Worm (Caenorhabditis elegans) whole organism, L4 larva: ENCODE measurements around the gene nhr-253.
A peak's percentile ranks its signal among the peaks of the same experiment; 100 is the strongest.

Experiments
- F10B5.3 ChIP-seq: sonication (generic microtip); optimal IDR thresholded peaks from 2 replicates; lab custom pipeline; 2016; ENCODE audit warnings: mild to moderate bottlenecking, missing genetic modification characterization, missing compliant biosample characterization
- ZK337.2 ChIP-seq: fragments of 200-800 bp; sonication (Bioruptor generic); IDR thresholded peaks from 2 replicates; pipeline ENCODE4 v1.3.6; 2022; ENCODE audit warnings: missing genetic modification reagents, missing genetic modification characterization, missing compliant biosample characterization
- ZK546.5 ChIP-seq, 2 experiments: sonication (generic microtip); optimal IDR thresholded peaks; 2 replicates each; lab custom pipeline; 2017; ENCODE audit warnings: missing biosample characterization in 2 of 2, missing genetic modification characterization in 2 of 2
- aha-1 ChIP-seq: fragments of 150-350 bp; peaks from one replicate; lab custom pipeline; 2014; ENCODE audit warnings: missing biosample characterization, missing genetic modification characterization
- aly-2 ChIP-seq: sonication (generic microtip); optimal IDR thresholded peaks from 2 replicates; lab custom pipeline; 2018; ENCODE audit warnings: missing biosample characterization, missing genetic modification characterization
- ceh-32 ChIP-seq: sonication (generic microtip); optimal IDR thresholded peaks from 2 replicates; lab custom pipeline; 2016; ENCODE audit warnings: mild to moderate bottlenecking, missing genetic modification characterization, missing compliant biosample characterization; ENCODE audit not compliant: poor library complexity
- daf-19 ChIP-seq: fragments of 200-800 bp; sonication (Bioruptor generic); conservative IDR thresholded peaks from 2 replicates; pipeline ENCODE4 v1.3.6; 2022; ENCODE audit warnings: missing genetic modification characterization, missing compliant biosample characterization
- dmd-8 ChIP-seq: fragments of 200-800 bp; sonication (Bioruptor generic); IDR thresholded peaks from 2 replicates; pipeline ENCODE4 v1.3.6; 2022; ENCODE audit warnings: missing genetic modification characterization, missing compliant biosample characterization
- dmd-9 ChIP-seq: fragments of 200-800 bp; sonication (Bioruptor generic); IDR thresholded peaks from 2 replicates; pipeline ENCODE4 v1.3.6; 2022; ENCODE audit warnings: missing genetic modification reagents, missing genetic modification characterization, missing compliant biosample characterization
- dpl-1 ChIP-seq: fragments of 150-350 bp; optimal IDR thresholded peaks from 2 replicates; lab custom pipeline; 2014; ENCODE audit warnings: missing biosample characterization, missing genetic modification reagents, missing genetic modification characterization
- duxl-1 ChIP-seq: sonication (generic microtip); optimal IDR thresholded peaks from 2 replicates; lab custom pipeline; 2016; ENCODE audit warnings: mild to moderate bottlenecking, missing genetic modification characterization, moderate library complexity, missing compliant biosample characterization; ENCODE audit not compliant: poor library complexity
- dve-1 ChIP-seq: sonication (generic microtip); optimal IDR thresholded peaks from 2 replicates; lab custom pipeline; 2017; ENCODE audit warnings: antibody characterized with exemption, mild to moderate bottlenecking, missing genetic modification characterization, missing compliant biosample characterization; ENCODE audit not compliant: insufficient read depth
- egl-43 ChIP-seq: fragments of 200-800 bp; sonication (Bioruptor generic); IDR thresholded peaks from 2 replicates; pipeline ENCODE4 v1.3.6; 2022; ENCODE audit warnings: missing genetic modification reagents, missing genetic modification characterization, missing compliant biosample characterization
- fkh-10 ChIP-seq: fragments of 150-350 bp; optimal IDR thresholded peaks from 2 replicates; lab custom pipeline; 2014; ENCODE audit warnings: missing biosample characterization, missing genetic modification reagents, missing genetic modification characterization
- gei-8 ChIP-seq: fragments of 200-800 bp; sonication (Bioruptor generic); optimal IDR thresholded peaks from 2 replicates; lab custom pipeline; 2018; ENCODE audit warnings: mild to moderate bottlenecking, missing genetic modification characterization, missing compliant biosample characterization
- lim-7 ChIP-seq: fragments of 200-800 bp; sonication (Bioruptor generic); IDR thresholded peaks from 2 replicates; pipeline ENCODE4 v1.3.6; 2022; ENCODE audit warnings: missing genetic modification characterization, missing compliant biosample characterization
- lin-29 ChIP-seq: fragments of 200-800 bp; sonication (Bioruptor generic); IDR thresholded peaks from 2 replicates; pipeline ENCODE4 v1.3.6; 2022; ENCODE audit warnings: missing genetic modification reagents, missing genetic modification characterization, missing compliant biosample characterization
- mxl-2 ChIP-seq: fragments of 200-800 bp; sonication (Bioruptor generic); conservative IDR thresholded peaks from 2 replicates; pipeline ENCODE4 v1.3.6; 2022; ENCODE audit warnings: missing genetic modification reagents, missing genetic modification characterization, missing compliant biosample characterization
- nhr-10 ChIP-seq: fragments of 150-350 bp; optimal IDR thresholded peaks from 2 replicates; lab custom pipeline; 2014; ENCODE audit warnings: missing biosample characterization, missing genetic modification characterization
- nhr-28 ChIP-seq: fragments of 150-350 bp; optimal IDR thresholded peaks from 2 replicates; lab custom pipeline; 2014; ENCODE audit warnings: missing biosample characterization, missing genetic modification characterization
- php-3 ChIP-seq: fragments of 200-800 bp; sonication (Bioruptor generic); IDR thresholded peaks from 2 replicates; pipeline ENCODE4 v1.3.6; 2022; ENCODE audit warnings: missing genetic modification reagents, missing genetic modification characterization, missing compliant biosample characterization
- saeg-2 ChIP-seq: fragments of 200-800 bp; sonication (Bioruptor generic); IDR thresholded peaks from 2 replicates; pipeline ENCODE4 v1.3.6; 2022; ENCODE audit warnings: missing genetic modification reagents, missing genetic modification characterization, missing compliant biosample characterization
- set-16 ChIP-seq: fragments of 200-800 bp; sonication (Bioruptor generic); IDR thresholded peaks from 2 replicates; pipeline ENCODE4 v1.3.6; 2022; ENCODE audit warnings: missing genetic modification reagents, missing genetic modification characterization, missing compliant biosample characterization
- spr-1 ChIP-seq: sonication (generic microtip); optimal IDR thresholded peaks from 2 replicates; lab custom pipeline; 2016; ENCODE audit warnings: mild to moderate bottlenecking, missing genetic modification characterization, missing compliant biosample characterization
- tra-1 ChIP-seq: fragments of 200-800 bp; sonication (Bioruptor generic); IDR thresholded peaks from 2 replicates; pipeline ENCODE4 v1.3.6; 2022; ENCODE audit warnings: missing genetic modification reagents, missing genetic modification characterization, missing compliant biosample characterization
- unc-130 ChIP-seq: sonication (generic microtip); optimal IDR thresholded peaks from 2 replicates; lab custom pipeline; 2016; ENCODE audit warnings: missing genetic modification reagents, missing genetic modification characterization, missing compliant biosample characterization
- unc-39 ChIP-seq: sonication (generic microtip); optimal IDR thresholded peaks from 2 replicates; lab custom pipeline; 2017; ENCODE audit warnings: missing biosample characterization, missing genetic modification characterization
- unc-62 ChIP-seq, 3 experiments: fragments of 150-350 bp in 1 of 3; sonication (generic microtip); optimal IDR thresholded peaks in 2 of 3; peaks in 1 of 3; 1 replicate in 1 of 3; 2 replicates in 2 of 3; lab custom pipeline; 2014 to 2017; ENCODE audit warnings: missing biosample characterization in 3 of 3, missing genetic modification characterization in 3 of 3, missing genetic modification reagents in 3 of 3, missing genotype in 1 of 3
- vab-7 ChIP-seq: fragments of 200-800 bp; sonication (Bioruptor generic); IDR thresholded peaks from 2 replicates; pipeline ENCODE4 v1.3.6; 2022; ENCODE audit warnings: missing genetic modification reagents, missing genetic modification characterization, missing compliant biosample characterization
- zag-1 ChIP-seq: fragments of 150-350 bp; optimal IDR thresholded peaks from 2 replicates; lab custom pipeline; 2014; ENCODE audit warnings: missing biosample characterization, missing genetic modification characterization
- zfp-2 ChIP-seq: sonication (generic microtip); optimal IDR thresholded peaks from 2 replicates; lab custom pipeline; 2016; ENCODE audit warnings: mild to moderate bottlenecking, missing genetic modification characterization, missing compliant biosample characterization
- zip-11 ChIP-seq: fragments of 200-800 bp; sonication (Bioruptor generic); IDR thresholded peaks from 2 replicates; pipeline ENCODE4 v1.3.6; 2022; ENCODE audit warnings: missing genetic modification characterization, missing compliant biosample characterization
- ztf-7 ChIP-seq: fragments of 150-350 bp; optimal IDR thresholded peaks from 2 replicates; lab custom pipeline; 2014; ENCODE audit warnings: missing biosample characterization, missing genetic modification characterization

nhr-253 gene

DNA sequence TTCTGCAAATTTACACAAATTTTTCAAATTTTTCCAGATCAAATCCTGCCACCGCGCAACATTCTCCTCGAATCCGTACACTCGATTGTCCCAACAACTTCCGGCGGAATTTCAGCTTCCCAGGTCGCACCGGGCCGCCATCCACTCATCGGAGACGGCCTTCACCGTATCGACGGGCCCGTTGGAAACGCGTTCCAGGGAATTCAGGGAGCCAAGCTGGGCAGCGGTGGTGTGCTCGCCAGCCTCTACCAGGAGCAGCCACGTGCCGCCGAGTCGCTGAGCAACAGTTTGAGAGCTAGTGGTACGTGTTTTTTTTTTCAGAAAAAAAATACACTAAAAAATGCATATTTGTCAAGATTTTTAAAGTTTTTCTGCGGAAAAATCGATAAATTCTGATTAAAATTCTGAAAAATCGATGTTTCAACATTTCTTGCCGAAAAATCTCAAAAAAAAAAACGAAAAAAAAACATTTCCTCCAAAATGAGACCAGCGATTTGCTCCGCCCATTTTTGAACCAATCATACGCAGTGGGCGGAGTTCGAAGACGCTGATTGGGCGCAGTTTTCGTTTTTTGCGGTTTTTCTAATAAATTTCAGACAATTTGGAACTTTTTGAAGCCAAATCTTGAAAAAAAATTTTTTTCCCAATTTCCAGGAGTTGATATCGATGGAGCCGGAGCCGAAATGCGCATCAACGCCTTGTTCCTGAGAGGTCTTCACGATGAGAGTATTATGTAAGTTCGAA lies 39.3 kb upstream of the nhr-253 start:
- peak; percentile 87 for TF ChIP-seq set-16 (GFP tag; lab: Robert Waterston, UW)
- no peak for TF ChIP-seq aly-2 (tag; lab: Kevin White, UChicago)

DNA sequence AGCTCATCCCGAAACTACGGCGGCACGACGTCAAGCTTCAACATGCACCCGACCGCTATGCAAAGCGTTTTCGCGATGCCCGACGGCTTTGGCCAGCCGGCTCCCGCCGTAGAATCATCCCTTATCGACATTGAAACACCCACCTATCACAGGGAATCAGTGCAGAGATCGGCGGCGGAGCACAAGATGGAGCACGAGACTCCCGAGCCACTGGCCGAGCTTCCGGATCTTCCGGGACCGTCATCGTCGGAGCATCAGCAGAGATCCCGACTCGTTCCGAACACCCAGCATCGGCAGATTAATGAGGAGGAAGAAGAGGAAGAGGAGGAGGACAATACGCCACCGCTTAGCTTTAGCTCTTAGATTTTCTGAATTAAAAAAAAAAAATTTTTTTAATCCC lies 37.9 kb upstream of the nhr-253 start:
- TF ChIP-seq saeg-2 (no peak), set-16 (GFP tag; lab: Robert Waterston, UW) (peak; percentile 89), unc-62 (GFP tag; optimal IDR thresholded peaks at IDR 0.05 in 1 of 2; lab: Kevin White, UChicago) (peak in 1 of 2 experiments; percentile 50), unc-62 (tag; optimal IDR thresholded peaks at IDR 0.05; lab: Kevin White, UChicago) (no peak), zip-11 (GFP tag; lab: Robert Waterston, UW) (no peak), ZK337.2 (peak; percentile 42; the same call in 1 of the 2 replicates), egl-43 (GFP tag; lab: Robert Waterston, UW) (0 out of 2 replicates have a peak, but pooled peaks have one; percentile 51)

DNA sequence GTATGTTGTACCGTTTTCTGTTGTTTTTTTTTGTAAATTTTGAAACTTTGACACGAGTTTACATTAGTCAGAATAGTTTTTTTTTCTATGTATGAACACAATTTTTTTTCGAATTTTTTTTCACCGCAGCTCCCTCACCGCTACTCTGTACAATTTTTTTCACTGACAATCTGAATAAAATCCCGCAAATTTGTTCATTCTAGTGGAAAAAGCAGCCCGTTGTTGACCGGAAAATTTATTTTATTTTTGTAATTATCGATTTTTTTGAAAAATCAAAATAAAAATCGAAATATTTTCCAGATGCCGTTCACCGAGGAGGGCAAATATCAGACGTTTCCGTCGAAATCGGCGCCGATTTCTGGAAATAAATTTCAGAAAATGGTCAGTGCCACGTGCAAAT lies 36.9 kb upstream of the nhr-253 start, which contains the start of gene T22H9.1:
Gene T22H9.1, plus strand, starts transcription at position 301 of the 400 bp plus-strand sequence.
- no peak for TF ChIP-seq nhr-10 (tag; lab: Kevin White, UChicago)
- TF ChIP-seq ztf-7 = no peak
- no peak for TF ChIP-seq spr-1 (tag; lab: Kevin White, UChicago)
- no peak for TF ChIP-seq gei-8 (GFP tag; lab: Kevin White, UChicago)

- TF ChIP-seq F10B5.3 (tag; lab: Kevin White, UChicago) (no peak), ZK546.5 (tag; optimal IDR thresholded peaks at IDR 0.05; lab: Kevin White, UChicago) (no peak), php-3 (GFP tag; lab: Robert Waterston, UW) (no peak), unc-39 (tag; lab: Kevin White, UChicago) (no peak), dve-1 (tag; lab: Kevin White, UChicago) (no peak), lin-29 (GFP tag; lab: Robert Waterston, UW) (no peak), aha-1 (tag; lab: Kevin White, UChicago) (peak; percentile 71)
- TF ChIP-seq, all 104 proteins: peak for 1
These were observed 36.3 kb upstream of the nhr-253 start for ce11 chrV:360068-360467.

DNA sequence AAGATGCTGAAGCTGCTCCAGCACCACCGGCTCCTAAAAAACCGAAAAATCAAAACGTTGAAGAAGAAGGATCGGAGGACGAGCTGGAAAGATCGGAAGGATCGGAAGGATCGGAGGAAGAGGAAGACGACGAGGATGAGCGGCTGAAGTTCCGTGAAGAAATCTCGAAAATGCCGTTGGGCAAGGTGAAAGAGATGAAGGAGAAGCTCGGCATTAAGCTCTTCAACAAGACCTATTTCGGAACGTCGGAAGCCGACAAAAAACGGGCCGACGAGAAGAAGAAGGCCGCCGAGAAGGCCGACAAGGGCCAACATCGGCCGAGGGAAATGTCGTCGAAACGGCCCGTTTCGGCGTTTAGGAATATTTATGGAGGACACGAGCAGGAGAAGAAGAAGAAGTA lies 35.1 kb upstream of the nhr-253 start:
- TF ChIP-seq zag-1 (tag; lab: Kevin White, UChicago) = no peak
- peak; percentile 53; the same call in 1 of the 2 replicates for TF ChIP-seq set-16 (GFP tag; lab: Robert Waterston, UW)
- no peak for TF ChIP-seq vab-7 (GFP tag; lab: Robert Waterston, UW)

- TF ChIP-seq dpl-1 (GFP tag; lab: Kevin White, UChicago) (no peak), duxl-1 (no peak)
These were observed 31.7 kb upstream of the nhr-253 start, which contains the start of gene mltn-6 for ce11 chrV:364650-365049. Gene mltn-6 (plus strand): TSS chrV:364950.

DNA sequence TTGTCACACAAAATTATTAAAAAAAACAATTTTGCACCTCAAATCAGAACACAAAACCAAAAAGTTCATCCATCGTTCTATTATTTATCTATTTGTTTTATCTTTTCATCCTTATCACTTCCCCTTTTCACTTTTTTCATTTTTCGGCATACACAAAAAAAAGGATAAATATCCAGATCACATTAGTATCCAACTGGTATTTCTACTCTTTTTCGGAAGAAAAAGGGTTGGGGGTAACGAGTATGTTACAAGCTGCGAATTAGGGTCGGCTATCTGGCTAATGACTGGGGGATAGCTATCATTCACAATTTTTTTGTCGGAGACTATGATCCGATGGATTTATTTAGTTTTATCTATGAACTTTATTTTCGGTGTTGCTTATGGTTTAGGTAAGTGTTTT lies 26.4 kb upstream of the nhr-253 start, which contains the start of gene mltn-7:
Gene mltn-7, plus strand, starts transcription at position 301 of the 400 bp plus-strand sequence.
- no peak for TF ChIP-seq daf-19
- TF ChIP-seq dmd-8 (GFP tag; lab: Robert Waterston, UW) = no peak
- no peak for TF ChIP-seq mxl-2
- TF ChIP-seq dmd-9 (GFP tag; lab: Robert Waterston, UW) = no peak
- no peak for TF ChIP-seq aly-2 (tag; lab: Kevin White, UChicago)
- TF ChIP-seq nhr-28 (tag; lab: Kevin White, UChicago) = no peak
- no peak for TF ChIP-seq saeg-2
- no peak for TF ChIP-seq tra-1 (GFP tag; lab: Robert Waterston, UW)
- no peak for TF ChIP-seq gei-8 (GFP tag; lab: Kevin White, UChicago)
- no peak for TF ChIP-seq php-3 (GFP tag; lab: Robert Waterston, UW)
- no peak for TF ChIP-seq lin-29 (GFP tag; lab: Robert Waterston, UW)
- TF ChIP-seq lim-7 (GFP tag; lab: Robert Waterston, UW) = no peak
- no peak for TF ChIP-seq unc-39 (tag; lab: Kevin White, UChicago)
- no peak for TF ChIP-seq zfp-2
- no peak for TF ChIP-seq ceh-32 (tag; lab: Kevin White, UChicago)
- TF ChIP-seq fkh-10 (GFP tag; lab: Kevin White, UChicago) = no peak
- no peak for TF ChIP-seq unc-130 (GFP tag; lab: Kevin White, UChicago)
